Worm (Caenorhabditis elegans) whole organism, mixed stage, embryonic: Measurements from ENCODE around the gene C39B10.3.

Experiments used
- blmp-1 ChIP-seq: fragments of 150-350 bp; optimal IDR thresholded peaks from 2 replicates; lab custom pipeline; 2014; ENCODE audit warnings: missing biosample characterization, missing genetic modification characterization
- elt-1 ChIP-seq: sonication (generic microtip); optimal IDR thresholded peaks from 2 replicates; lab custom pipeline; 2017; ENCODE audit warnings: missing genetic modification characterization, mild to moderate bottlenecking, missing compliant biosample characterization, antibody characterized with exemption, moderate library complexity, borderline replicate concordance; ENCODE audit not compliant: insufficient read depth
- hlh-1 ChIP-seq: fragments of 150-350 bp; optimal IDR thresholded peaks from 2 replicates; lab custom pipeline; 2014; ENCODE audit warnings: missing biosample characterization, missing genetic modification reagents, missing genetic modification characterization
- lin-13 ChIP-seq: fragments of 150-350 bp; optimal IDR thresholded peaks from 2 replicates; lab custom pipeline; 2014; ENCODE audit warnings: missing biosample characterization, missing genetic modification characterization
- lsy-2 ChIP-seq: fragments of 150-350 bp; optimal IDR thresholded peaks from 2 replicates; lab custom pipeline; 2014; ENCODE audit warnings: missing biosample characterization, missing genetic modification characterization
- nhr-12 ChIP-seq: fragments of 150-350 bp; optimal IDR thresholded peaks from 2 replicates; lab custom pipeline; 2014; ENCODE audit warnings: missing biosample characterization, missing genetic modification characterization
- nhr-237 ChIP-seq: fragments of 150-350 bp; optimal IDR thresholded peaks from 2 replicates; lab custom pipeline; 2014; ENCODE audit warnings: missing biosample characterization, missing genetic modification characterization
- ztf-11 ChIP-seq: fragments of 150-350 bp; optimal IDR thresholded peaks from 2 replicates; lab custom pipeline; 2014; ENCODE audit warnings: missing biosample characterization, missing genetic modification characterization

ce11 chrX:10480563-10481290 lies 36.8 kb downstream of the C39B10.3 start, which contains the start of gene elt-2:
- TF ChIP-seq hlh-1 (tag; lab: Kevin White, UChicago), result no peak
- TF ChIP-seq nhr-12 (tag; lab: Kevin White, UChicago), result no peak
- TF ChIP-seq blmp-1, result no peak
- TF ChIP-seq lin-13, result no peak
- TF ChIP-seq nhr-237 (tag; lab: Kevin White, UChicago), result no peak
- no peak for TF ChIP-seq ztf-11 (tag; lab: Kevin White, UChicago)
- TF ChIP-seq lsy-2 (tag; lab: Kevin White, UChicago), result no peak
- TF ChIP-seq elt-1 (tag; lab: Kevin White, UChicago), result no peak
